Worm (Caenorhabditis elegans) whole organism, L3 larva: Measurements from ENCODE around the gene col-91.

Experiments
- fos-1 ChIP-seq: fragments of 150-350 bp; optimal IDR thresholded peaks from 2 replicates; lab custom pipeline; 2014; ENCODE audit warnings: missing biosample characterization, missing genetic modification characterization
- mdl-1 ChIP-seq: fragments of 150-350 bp; optimal IDR thresholded peaks from 2 replicates; lab custom pipeline; 2014; ENCODE audit warnings: missing biosample characterization, missing genetic modification characterization
- nhr-237 ChIP-seq: fragments of 150-350 bp; optimal IDR thresholded peaks from 2 replicates; lab custom pipeline; 2014; ENCODE audit warnings: missing biosample characterization, missing genetic modification characterization

- TF ChIP-seq fos-1 (tag; lab: Kevin White, UChicago), result no peak
- TF ChIP-seq mdl-1 (tag; lab: Kevin White, UChicago), result no peak
- TF ChIP-seq nhr-237 (tag; lab: Kevin White, UChicago), result no peak
Measured at ce11 chrIII:8305816-8306215, 42.4 kb upstream of the col-91 start.
